Worm (Caenorhabditis elegans) whole organism, young adult: ENCODE results near the gene F36H9.5.
A peak's percentile ranks its signal among the peaks of the same experiment; 100 is the strongest.

Experiments used
- B0336.3 ChIP-seq: fragments of 200-800 bp; sonication (Bioruptor generic); IDR thresholded peaks from 2 replicates; pipeline ENCODE4 v1.3.6; 2022; ENCODE audit warnings: missing genetic modification characterization, missing compliant biosample characterization
- F22D6.2 ChIP-seq: sonication (generic microtip); optimal IDR thresholded peaks from 2 replicates; lab custom pipeline; 2016; ENCODE audit warnings: mild to moderate bottlenecking, missing genetic modification characterization, missing compliant biosample characterization
- F57C9.4 ChIP-seq: sonication (generic microtip); optimal IDR thresholded peaks from 2 replicates; lab custom pipeline; 2017; ENCODE audit warnings: mild to moderate bottlenecking, missing genetic modification characterization, missing compliant biosample characterization
- K12H6.12 ChIP-seq: fragments of 200-800 bp; sonication (Bioruptor generic); optimal IDR thresholded peaks from 2 replicates; lab custom pipeline; 2018; ENCODE audit warnings: mild to moderate bottlenecking, missing genetic modification characterization, missing compliant biosample characterization
- T07F8.4 ChIP-seq: sonication (generic microtip); optimal IDR thresholded peaks from 2 replicates; lab custom pipeline; 2016; ENCODE audit warnings: mild to moderate bottlenecking, missing genetic modification characterization, moderate library complexity, missing compliant biosample characterization
- Y67H2A.10 ChIP-seq: fragments of 200-800 bp; sonication (Bioruptor generic); conservative IDR thresholded peaks from 2 replicates; pipeline ENCODE4 v1.3.6; 2022; ENCODE audit warnings: missing genetic modification reagents, missing genetic modification characterization, missing compliant biosample characterization
- ZK185.1 ChIP-seq: sonication (generic microtip); optimal IDR thresholded peaks from 2 replicates; lab custom pipeline; 2016; ENCODE audit warnings: mild to moderate bottlenecking, missing genetic modification characterization, missing compliant biosample characterization; ENCODE audit not compliant: poor library complexity, severe bottlenecking
- athp-1 ChIP-seq: sonication (generic microtip); optimal IDR thresholded peaks from 2 replicates; lab custom pipeline; 2017; ENCODE audit warnings: mild to moderate bottlenecking, missing genetic modification characterization, missing compliant biosample characterization
- bed-1 ChIP-seq: fragments of 200-800 bp; sonication (Bioruptor generic); IDR thresholded peaks from 2 replicates; pipeline ENCODE4 v1.3.6; 2022; ENCODE audit warnings: missing genetic modification reagents, missing genetic modification characterization, missing compliant biosample characterization
- ccch-3 ChIP-seq: fragments of 200-800 bp; sonication (Bioruptor generic); optimal IDR thresholded peaks from 2 replicates; lab custom pipeline; 2018; ENCODE audit warnings: mild to moderate bottlenecking, missing genetic modification characterization, missing compliant biosample characterization
- cebp-1 ChIP-seq, 2 experiments: fragments of 200-800 bp in 1 of 2; sonication (Bioruptor generic) in 1 of 2; sonication (generic microtip) in 1 of 2; IDR thresholded peaks in 1 of 2; optimal IDR thresholded peaks in 1 of 2; 2 replicates each; pipeline versions ENCODE4 v1.3.6 to Lab custom; 2017 to 2022; ENCODE audit warnings: missing compliant biosample characterization in 2 of 2, missing genetic modification characterization in 2 of 2, mild to moderate bottlenecking in 1 of 2, missing genetic modification reagents in 1 of 2, moderate library complexity in 1 of 2
- ceh-79 ChIP-seq: sonication (generic microtip); optimal IDR thresholded peaks from 2 replicates; lab custom pipeline; 2017; ENCODE audit warnings: mild to moderate bottlenecking, missing genetic modification characterization, missing compliant biosample characterization
- chd-7 ChIP-seq: sonication (generic microtip); optimal IDR thresholded peaks from 2 replicates; lab custom pipeline; 2016; ENCODE audit warnings: mild to moderate bottlenecking, missing genetic modification characterization, moderate library complexity, missing compliant biosample characterization
- dox-1 ChIP-seq: fragments of 200-800 bp; sonication (Bioruptor generic); IDR thresholded peaks from 2 replicates; pipeline ENCODE4 v1.3.6; 2022; ENCODE audit warnings: missing genetic modification reagents, missing genetic modification characterization, missing compliant biosample characterization
- dpff-1 ChIP-seq: sonication (generic microtip); optimal IDR thresholded peaks from 2 replicates; lab custom pipeline; 2017; ENCODE audit warnings: mild to moderate bottlenecking, missing genetic modification characterization, missing compliant biosample characterization
- dpl-1 ChIP-seq: fragments of 150-350 bp; optimal IDR thresholded peaks from 2 replicates; lab custom pipeline; 2014; ENCODE audit warnings: missing biosample characterization, missing genetic modification reagents, missing genetic modification characterization
- efl-1 ChIP-seq: fragments of 150-350 bp; optimal IDR thresholded peaks from 2 replicates; lab custom pipeline; 2014; ENCODE audit warnings: missing biosample characterization, missing genetic modification reagents, missing genetic modification characterization
- egl-44 ChIP-seq: fragments of 200-800 bp; sonication (Bioruptor generic); IDR thresholded peaks from 2 replicates; pipeline ENCODE4 v1.3.6; 2022; ENCODE audit warnings: missing genetic modification reagents, missing genetic modification characterization, missing compliant biosample characterization
- egrh-3 ChIP-seq: fragments of 200-800 bp; sonication (Bioruptor generic); IDR thresholded peaks from 2 replicates; pipeline ENCODE4 v1.3.6; 2022; ENCODE audit warnings: missing genetic modification reagents, missing genetic modification characterization, missing compliant biosample characterization
- ets-4 ChIP-seq: fragments of 200-800 bp; sonication (Bioruptor generic); optimal IDR thresholded peaks from 2 replicates; lab custom pipeline; 2018; ENCODE audit warnings: mild to moderate bottlenecking, missing genetic modification characterization, missing compliant biosample characterization
- gei-17 ChIP-seq: fragments of 200-800 bp; sonication (Bioruptor generic); optimal IDR thresholded peaks from 2 replicates; lab custom pipeline; 2018; ENCODE audit warnings: mild to moderate bottlenecking, missing genetic modification characterization, missing compliant biosample characterization
- hmg-1.2 ChIP-seq: fragments of 200-800 bp; sonication (Bioruptor generic); IDR thresholded peaks from 2 replicates; pipeline ENCODE4 v1.3.6; 2022; ENCODE audit warnings: missing genetic modification reagents, missing genetic modification characterization, missing compliant biosample characterization
- hsf-1 ChIP-seq: fragments of 200-800 bp; sonication (Bioruptor generic); IDR thresholded peaks from 2 replicates; pipeline ENCODE4 v1.3.6; 2022; ENCODE audit warnings: missing genetic modification reagents, missing genetic modification characterization, missing compliant biosample characterization
- lag-1 ChIP-seq: fragments of 200-800 bp; sonication (Bioruptor generic); IDR thresholded peaks from 2 replicates; pipeline ENCODE4 v1.3.6; 2022; ENCODE audit warnings: missing genetic modification reagents, missing genetic modification characterization, missing compliant biosample characterization
- lin-54 ChIP-seq: fragments of 200-800 bp; sonication (Bioruptor generic); optimal IDR thresholded peaks from 2 replicates; lab custom pipeline; 2018; ENCODE audit warnings: mild to moderate bottlenecking, missing genetic modification characterization, missing compliant biosample characterization
- madf-10 ChIP-seq: sonication (generic microtip); optimal IDR thresholded peaks from 2 replicates; lab custom pipeline; 2016; ENCODE audit warnings: mild to moderate bottlenecking, missing genetic modification characterization, missing compliant biosample characterization
- madf-6 ChIP-seq: fragments of 200-800 bp; sonication (Bioruptor generic); IDR thresholded peaks from 2 replicates; pipeline ENCODE4 v1.3.6; 2022; ENCODE audit warnings: missing genetic modification reagents, missing genetic modification characterization, missing compliant biosample characterization
- mcd-1 ChIP-seq: fragments of 200-800 bp; sonication (Bioruptor generic); IDR thresholded peaks from 2 replicates; pipeline ENCODE4 v1.3.6; 2022; ENCODE audit warnings: missing genetic modification reagents, missing genetic modification characterization, missing compliant biosample characterization
- mel-28 ChIP-seq: sonication (generic microtip); optimal IDR thresholded peaks from 2 replicates; lab custom pipeline; 2016; ENCODE audit warnings: borderline replicate concordance, mild to moderate bottlenecking, missing genetic modification characterization, missing compliant biosample characterization
- nfyb-1 ChIP-seq: fragments of 200-800 bp; sonication (Bioruptor generic); IDR thresholded peaks from 2 replicates; pipeline ENCODE4 v1.3.6; 2022; ENCODE audit warnings: missing genetic modification reagents, missing genetic modification characterization, missing compliant biosample characterization
- nhr-120 ChIP-seq: fragments of 200-800 bp; sonication (Bioruptor generic); IDR thresholded peaks from 2 replicates; pipeline ENCODE4 v1.3.6; 2022; ENCODE audit warnings: missing genetic modification characterization, missing compliant biosample characterization
- nhr-179 ChIP-seq: sonication (generic microtip); optimal IDR thresholded peaks from 2 replicates; lab custom pipeline; 2016; ENCODE audit warnings: mild to moderate bottlenecking, missing genetic modification characterization, missing compliant biosample characterization
- nhr-27 ChIP-seq: fragments of 200-800 bp; sonication (Bioruptor generic); optimal IDR thresholded peaks from 2 replicates; lab custom pipeline; 2018; ENCODE audit warnings: mild to moderate bottlenecking, missing genetic modification characterization, moderate library complexity, missing compliant biosample characterization
- nhr-80 ChIP-seq: sonication (generic microtip); optimal IDR thresholded peaks from 2 replicates; lab custom pipeline; 2016; ENCODE audit warnings: missing genetic modification characterization, missing compliant biosample characterization
- nhr-90 ChIP-seq: sonication (generic microtip); optimal IDR thresholded peaks from 2 replicates; lab custom pipeline; 2016; ENCODE audit warnings: missing genotype, mild to moderate bottlenecking, missing genetic modification characterization, missing compliant biosample characterization
- rpc-1 ChIP-seq, 2 experiments: fragments of 150-350 bp in 1 of 2; sonication (generic microtip) in 1 of 2; optimal IDR thresholded peaks; 2 replicates each; lab custom pipeline; 2014 to 2018; ENCODE audit warnings: missing biosample characterization in 1 of 2, missing genetic modification characterization in 1 of 2, missing genetic modification reagents in 1 of 2, missing genotype in 1 of 2
- sdz-38 ChIP-seq: sonication (generic microtip); optimal IDR thresholded peaks from 2 replicates; lab custom pipeline; 2016; ENCODE audit warnings: missing genotype, missing genetic modification characterization, missing compliant biosample characterization
- snpc-4 ChIP-seq, 5 experiments: fragments of 150-350 bp in 1 of 5; sonication (generic microtip) in 4 of 5; optimal IDR thresholded peaks; 2 replicates each; lab custom pipeline; 2014 to 2018; ENCODE audit warnings: missing genetic modification characterization in 5 of 5, missing biosample characterization in 3 of 5, antibody characterized with exemption in 2 of 5, mild to moderate bottlenecking in 2 of 5, missing compliant biosample characterization in 2 of 5, missing genotype in 2 of 5, moderate library complexity in 2 of 5, missing genetic modification reagents in 1 of 5
- unc-62 ChIP-seq: fragments of 150-350 bp; optimal IDR thresholded peaks from 2 replicates; lab custom pipeline; 2014; ENCODE audit warnings: missing biosample characterization, missing genetic modification reagents, missing genetic modification characterization
- zfh-2 ChIP-seq: fragments of 200-800 bp; sonication (Bioruptor generic); conservative IDR thresholded peaks from 2 replicates; pipeline ENCODE4 v1.3.6; 2022; ENCODE audit warnings: missing genetic modification reagents, missing genetic modification characterization, missing compliant biosample characterization
- ztf-6 ChIP-seq: fragments of 200-800 bp; sonication (Bioruptor generic); IDR thresholded peaks from 2 replicates; pipeline ENCODE4 v1.3.6; 2022; ENCODE audit warnings: missing genetic modification reagents, missing genetic modification characterization, missing compliant biosample characterization

Gene F36H9.5

ce11 chrV:1781922-1782321, at the start of gene F36H9.5:
TSS of gene F36H9.5 (minus strand) at chrV:1782022.
- TF ChIP-seq ZK185.1 (no peak), B0336.3 (no peak), F57C9.4 (tag; lab: Kevin White, UChicago) (no peak), hsf-1 (GFP tag; lab: Robert Waterston, UW) (no peak), athp-1 (no peak), sdz-38 (tag; lab: Kevin White, UChicago) (no peak), chd-7 (tag; lab: Kevin White, UChicago) (no peak), bed-1 (GFP tag; lab: Robert Waterston, UW) (no peak), ccch-3 (GFP tag; lab: Kevin White, UChicago) (no peak), hmg-1.2 (GFP tag; lab: Robert Waterston, UW) (no peak), K12H6.12 (no peak)

DNA sequence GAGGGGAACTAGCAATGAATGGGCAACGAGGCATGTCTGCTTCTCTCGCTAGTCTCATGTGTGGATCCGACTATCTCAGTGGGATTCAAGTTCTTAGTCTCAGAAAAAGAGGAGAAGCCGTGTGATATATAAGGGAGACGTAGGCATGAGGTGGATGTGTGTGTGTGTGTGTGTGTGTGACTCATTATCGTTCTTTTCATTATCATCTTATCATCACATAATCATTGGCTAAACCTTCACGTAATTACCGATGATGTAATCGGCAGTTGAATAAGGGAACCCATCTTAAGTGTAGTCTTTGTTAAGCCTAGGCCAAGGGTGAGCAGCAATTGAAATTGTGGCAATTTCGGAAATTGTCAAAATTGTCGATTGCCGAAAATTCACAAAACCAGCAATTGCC, 48.2 kb upstream of the F36H9.5 start, which contains the start of gene Y32G9B.1:
Gene Y32G9B.1, minus strand, starts transcription at position 101 of the 400 bp plus-strand sequence.
- TF ChIP-seq nhr-179 (tag; lab: Kevin White, UChicago) (no peak), bed-1 (GFP tag; lab: Robert Waterston, UW) (no peak), lag-1 (no peak), chd-7 (tag; lab: Kevin White, UChicago) (no peak), mel-28 (tag; lab: Kevin White, UChicago) (no peak), nhr-80 (tag; lab: Kevin White, UChicago) (no peak), madf-10 (no peak), gei-17 (no peak), egl-44 (no peak), nfyb-1 (GFP tag; lab: Robert Waterston, UW) (no peak), ztf-6 (GFP tag; lab: Robert Waterston, UW) (no peak), dpff-1 (tag; lab: Kevin White, UChicago) (no peak), F22D6.2 (tag; lab: Kevin White, UChicago) (no peak), efl-1 (GFP tag; lab: Kevin White, UChicago) (no peak), mcd-1 (no peak)

ce11 chrV:1824528-1824927, 42.7 kb upstream of the F36H9.5 start:
- TF ChIP-seq Y67H2A.10 (GFP tag; lab: Robert Waterston, UW) (no peak), ets-4 (GFP tag; lab: Kevin White, UChicago) (no peak), B0336.3 (no peak), zfh-2 (GFP tag; lab: Robert Waterston, UW) (peak; percentile 55; the same call in 1 of the 2 replicates)

- TF ChIP-seq cebp-1 (GFP tag; IDR thresholded peaks at IDR 0.05; lab: Robert Waterston, UW) (no peak), cebp-1 (tag; optimal IDR thresholded peaks at IDR 0.05; lab: Kevin White, UChicago) (peak; percentile 46), nhr-27 (no peak), ceh-79 (tag; lab: Kevin White, UChicago) (no peak), lag-1 (no peak), rpc-1 (optimal IDR thresholded peaks at IDR 0.05; lab: Kevin White, UChicago) (peak; percentile 18), rpc-1 (tag; optimal IDR thresholded peaks at IDR 0.05; lab: Kevin White, UChicago) (no peak), nhr-120 (GFP tag; lab: Robert Waterston, UW) (no peak), mcd-1 (peak; percentile 23; the same call in 1 of the 2 replicates), T07F8.4 (tag; lab: Kevin White, UChicago) (no peak), dpl-1 (GFP tag; lab: Kevin White, UChicago) (no peak), B0336.3 (no peak), madf-6 (GFP tag; lab: Robert Waterston, UW) (no peak), snpc-4 (GFP tag; optimal IDR thresholded peaks at IDR 0.05; lab: Kevin White, UChicago) (no peak), snpc-4 (tag; optimal IDR thresholded peaks at IDR 0.05; lab: Kevin White, UChicago) (peak in 1 of 4 experiments; percentile 5), mel-28 (tag; lab: Kevin White, UChicago) (no peak), dox-1 (0 out of 2 replicates have a peak, but pooled peaks have one; percentile 17), egrh-3 (GFP tag; lab: Robert Waterston, UW) (no peak), nhr-90 (tag; lab: Kevin White, UChicago) (no peak), lin-54 (GFP tag; lab: Kevin White, UChicago) (no peak), unc-62 (GFP tag; lab: Kevin White, UChicago) (no peak)
These were observed 39.5 kb upstream of the F36H9.5 start, which contains the start of the genes gly-7 and mrpl-39 for ce11 chrV:1821287-1821686. TSS of gene gly-7 (minus strand) at chrV:1821323. TSS of gene mrpl-39 (plus strand) at chrV:1821579.
